Fruit fly (Drosophila melanogaster) whole organism, embryonic: ENCODE results near the gene CG9328.

Experiments
- Aef1 ChIP-seq: fragments of 200-800 bp; sonication (Bioruptor generic); IDR thresholded peaks from 3 replicates; pipeline ENCODE4 v1.3.6; 2022; ENCODE audit warnings: missing biosample characterization, missing genetic modification characterization
- Asciz ChIP-seq: fragments of 200-800 bp; sonication (Bioruptor generic); optimal IDR thresholded peaks from 2 replicates; lab custom pipeline; 2017; ENCODE audit warnings: missing biosample characterization, mild to moderate bottlenecking, missing genetic modification characterization, missing genetic modification reagents
- CG10209 ChIP-seq: fragments of 200-800 bp; sonication (Bioruptor generic); optimal IDR thresholded peaks from 3 replicates; lab custom pipeline; 2017; ENCODE audit warnings: missing biosample characterization, mild to moderate bottlenecking, missing genetic modification characterization, missing genetic modification reagents
- CG12236 ChIP-seq: fragments of 200-800 bp; sonication (Bioruptor generic); optimal IDR thresholded peaks from 2 replicates; lab custom pipeline; 2016; ENCODE audit warnings: missing biosample characterization, missing genetic modification characterization
- CG12391 ChIP-seq: fragments of 200-800 bp; sonication (Bioruptor generic); optimal IDR thresholded peaks from 3 replicates; lab custom pipeline; 2018; ENCODE audit warnings: missing biosample characterization, mild to moderate bottlenecking, missing genetic modification characterization, moderate library complexity
- CG14860 ChIP-seq: fragments of 200-800 bp; sonication (Bioruptor generic); IDR thresholded peaks from 3 replicates; pipeline ENCODE4 v1.3.6; 2022; ENCODE audit warnings: missing biosample characterization, missing genetic modification characterization; ENCODE audit not compliant: partially characterized antibody
- CG15601 ChIP-seq: fragments of 200-800 bp; sonication (Bioruptor generic); optimal IDR thresholded peaks from 3 replicates; lab custom pipeline; 2019; ENCODE audit warnings: missing biosample characterization, mild to moderate bottlenecking, missing genetic modification characterization, moderate library complexity
- CG1647 ChIP-seq: fragments of 200-800 bp; sonication (Bioruptor generic); optimal IDR thresholded peaks from 3 replicates; lab custom pipeline; 2016; ENCODE audit warnings: missing biosample characterization, missing genetic modification characterization
- CG16813 ChIP-seq: fragments of 200-800 bp; sonication (Bioruptor generic); IDR thresholded peaks from 3 replicates; pipeline ENCODE4 v1.3.6; 2022; ENCODE audit warnings: missing biosample characterization, missing genetic modification characterization; ENCODE audit not compliant: partially characterized antibody
- CG17328 ChIP-seq: fragments of 200-800 bp; sonication (Bioruptor generic); IDR thresholded peaks from 2 replicates; pipeline ENCODE4 v1.3.6; 2022; ENCODE audit warnings: missing biosample characterization, missing genetic modification characterization
- CG1792 ChIP-seq: fragments of 200-800 bp; sonication (Bioruptor generic); optimal IDR thresholded peaks from 2 replicates; lab custom pipeline; 2016; ENCODE audit warnings: missing biosample characterization, missing genetic modification characterization
- CG18764 ChIP-seq: fragments of 200-800 bp; sonication (Bioruptor generic); optimal IDR thresholded peaks from 3 replicates; lab custom pipeline; 2016; ENCODE audit warnings: missing biosample characterization, missing genetic modification characterization
- CG31441 ChIP-seq: fragments of 200-800 bp; sonication (Bioruptor generic); IDR thresholded peaks from 2 replicates; pipeline ENCODE4 v1.3.6; 2022; ENCODE audit warnings: missing biosample characterization, missing genetic modification characterization
- CG32532 ChIP-seq: fragments of 200-800 bp; sonication (Bioruptor generic); IDR thresholded peaks from 2 replicates; pipeline ENCODE4 v1.3.6; 2022; ENCODE audit warnings: missing biosample characterization, missing genetic modification characterization
- CG32772 ChIP-seq: fragments of 200-800 bp; sonication (Bioruptor generic); IDR thresholded peaks from 2 replicates; pipeline ENCODE4 v1.3.6; 2022; ENCODE audit warnings: missing biosample characterization, missing genetic modification characterization
- CG3838 ChIP-seq: fragments of 200-800 bp; sonication (Bioruptor generic); optimal IDR thresholded peaks from 3 replicates; lab custom pipeline; 2016; ENCODE audit warnings: missing biosample characterization, missing genetic modification characterization
- CG4854 ChIP-seq: fragments of 200-800 bp; sonication (Bioruptor generic); optimal IDR thresholded peaks from 2 replicates; lab custom pipeline; 2016; ENCODE audit warnings: missing biosample characterization, missing genetic modification characterization, inconsistent platforms
- CG6689 ChIP-seq: fragments of 200-800 bp; sonication (Bioruptor generic); IDR thresholded peaks from 2 replicates; pipeline ENCODE4 v1.3.6; 2022; ENCODE audit warnings: missing biosample characterization, missing genetic modification characterization
- CG8089 ChIP-seq: fragments of 200-800 bp; sonication (Bioruptor generic); optimal IDR thresholded peaks from 3 replicates; lab custom pipeline; 2016; ENCODE audit warnings: missing biosample characterization, missing genetic modification characterization
- CG8388 ChIP-seq: fragments of 200-800 bp; sonication (Bioruptor generic); optimal IDR thresholded peaks from 2 replicates; lab custom pipeline; 2019; ENCODE audit warnings: missing biosample characterization, mild to moderate bottlenecking, missing genetic modification characterization, moderate library complexity
- CG8924 ChIP-seq: fragments of 200-800 bp; optimal IDR thresholded peaks from 3 replicates; lab custom pipeline; 2019; ENCODE audit warnings: missing biosample characterization, mild to moderate bottlenecking, missing genetic modification characterization, moderate library complexity
- Camta ChIP-seq: fragments of 200-800 bp; sonication (Bioruptor generic); optimal IDR thresholded peaks from 2 replicates; lab custom pipeline; 2016; ENCODE audit warnings: missing biosample characterization, missing genetic modification characterization
- Dek ChIP-seq: fragments of 200-800 bp; sonication (Bioruptor generic); optimal IDR thresholded peaks from 3 replicates; lab custom pipeline; 2019; ENCODE audit warnings: missing biosample characterization, mild to moderate bottlenecking, missing genetic modification characterization, moderate library complexity
- Dfd ChIP-seq, 2 experiments: fragments of >200 bp; optimal IDR thresholded peaks; 2 replicates each; lab custom pipeline; 2017; ENCODE audit warnings: missing biosample characterization in 2 of 2, missing genetic modification characterization in 2 of 2
- Drgx ChIP-seq: fragments of 200-800 bp; sonication (Bioruptor generic); IDR thresholded peaks from 2 replicates; pipeline ENCODE4 v1.3.6; 2022; ENCODE audit warnings: missing biosample characterization, missing genetic modification characterization
- Fer3 ChIP-seq: fragments of 200-800 bp; sonication (Bioruptor generic); optimal IDR thresholded peaks from 2 replicates; lab custom pipeline; 2018; ENCODE audit warnings: missing biosample characterization, mild to moderate bottlenecking, missing genetic modification characterization, moderate library complexity
- Gug ChIP-seq: fragments of 200-800 bp; sonication (Bioruptor generic); IDR thresholded peaks from 4 replicates; pipeline ENCODE4 v1.3.6; 2022; ENCODE audit warnings: missing biosample characterization, missing genetic modification characterization
- Hey ChIP-seq: fragments of 200-800 bp; sonication (Bioruptor generic); optimal IDR thresholded peaks from 3 replicates; lab custom pipeline; 2018; ENCODE audit warnings: missing biosample characterization, mild to moderate bottlenecking, missing genetic modification characterization
- Hmx ChIP-seq: fragments of 200-800 bp; sonication (Bioruptor generic); optimal IDR thresholded peaks from 2 replicates; lab custom pipeline; 2016; ENCODE audit warnings: missing biosample characterization, missing genetic modification characterization
- Meics ChIP-seq: fragments of 200-800 bp; sonication (Bioruptor generic); optimal IDR thresholded peaks from 2 replicates; lab custom pipeline; 2017; ENCODE audit warnings: missing biosample characterization, mild to moderate bottlenecking, missing genetic modification characterization
- Mes4 ChIP-seq: fragments of 200-800 bp; sonication (Bioruptor generic); optimal IDR thresholded peaks from 2 replicates; lab custom pipeline; 2016; ENCODE audit warnings: missing biosample characterization, missing genetic modification characterization
- NC2α ChIP-seq: fragments of 200-800 bp; sonication (Bioruptor generic); optimal IDR thresholded peaks from 2 replicates; lab custom pipeline; 2016; ENCODE audit warnings: missing biosample characterization, missing genetic modification characterization
- NC2β ChIP-seq: fragments of 200-800 bp; sonication (Bioruptor generic); optimal IDR thresholded peaks from 2 replicates; lab custom pipeline; 2016; ENCODE audit warnings: missing biosample characterization, missing genetic modification characterization
- ac ChIP-seq: fragments of 200-800 bp; sonication (Bioruptor generic); optimal IDR thresholded peaks from 3 replicates; lab custom pipeline; 2017; ENCODE audit warnings: missing biosample characterization, mild to moderate bottlenecking, missing genetic modification characterization
- crc ChIP-seq: fragments of 200-800 bp; sonication (Bioruptor generic); optimal IDR thresholded peaks from 2 replicates; lab custom pipeline; 2016; ENCODE audit warnings: missing biosample characterization, missing genetic modification characterization
- dmrt99B ChIP-seq: fragments of 200-800 bp; sonication (Bioruptor generic); optimal IDR thresholded peaks from 2 replicates; lab custom pipeline; 2018; ENCODE audit warnings: missing biosample characterization, mild to moderate bottlenecking, missing genetic modification characterization, moderate library complexity
- dysf ChIP-seq: fragments of 200-800 bp; sonication (Bioruptor generic); IDR thresholded peaks from 3 replicates; pipeline ENCODE4 v1.3.6; 2022; ENCODE audit warnings: missing biosample characterization, missing genetic modification characterization
- gem ChIP-seq: fragments of 200-800 bp; sonication (Bioruptor generic); optimal IDR thresholded peaks from 2 replicates; lab custom pipeline; 2019; ENCODE audit warnings: missing biosample characterization, mild to moderate bottlenecking, missing genetic modification characterization, moderate library complexity
- gfzf ChIP-seq: fragments of 200-800 bp; sonication (Bioruptor generic); optimal IDR thresholded peaks from 2 replicates; lab custom pipeline; 2016; ENCODE audit warnings: missing biosample characterization, mild to moderate bottlenecking, missing genetic modification characterization, moderate library complexity
- grau ChIP-seq: fragments of 200-800 bp; optimal IDR thresholded peaks from 3 replicates; lab custom pipeline; 2019; ENCODE audit warnings: missing biosample characterization, mild to moderate bottlenecking, missing genetic modification characterization, moderate library complexity
- hb ChIP-seq: fragments of 200-800 bp; sonication (Bioruptor generic); IDR thresholded peaks from 3 replicates; pipeline ENCODE4 v1.3.6; 2022; ENCODE audit warnings: missing biosample characterization, missing genetic modification characterization; ENCODE audit not compliant: partially characterized antibody
- insv ChIP-seq, 2 experiments: fragments of 200-800 bp; sonication (Bioruptor generic); optimal IDR thresholded peaks; 3 replicates each; lab custom pipeline; 2016 to 2018; ENCODE audit warnings: missing biosample characterization in 2 of 2, missing genetic modification characterization in 2 of 2
- org-1 ChIP-seq: fragments of 200-800 bp; sonication (Bioruptor generic); optimal IDR thresholded peaks from 2 replicates; lab custom pipeline; 2017; ENCODE audit warnings: missing biosample characterization, missing genetic modification characterization
- pho ChIP-seq: fragments of 200-800 bp; sonication (Bioruptor generic); optimal IDR thresholded peaks from 2 replicates; lab custom pipeline; 2016; ENCODE audit warnings: missing biosample characterization, missing genetic modification characterization
- run ChIP-seq: fragments of 200-800 bp; sonication (Bioruptor generic); optimal IDR thresholded peaks from 3 replicates; lab custom pipeline; 2018; ENCODE audit warnings: missing biosample characterization, mild to moderate bottlenecking, missing genetic modification characterization
- so ChIP-seq: fragments of 200-800 bp; sonication (Bioruptor generic); IDR thresholded peaks from 3 replicates; pipeline ENCODE4 v1.3.6; 2022; ENCODE audit warnings: missing biosample characterization, missing genetic modification characterization
- ssp ChIP-seq: fragments of 200-800 bp; sonication (Bioruptor generic); IDR thresholded peaks from 2 replicates; pipeline ENCODE4 v1.3.6; 2022; ENCODE audit warnings: missing biosample characterization, missing genetic modification characterization
- z ChIP-seq: fragments of 200-800 bp; sonication (Bioruptor generic); IDR thresholded peaks from 3 replicates; pipeline ENCODE4 v1.3.6; 2022; ENCODE audit warnings: missing biosample characterization, missing genetic modification characterization
- zfh1 ChIP-seq: fragments of 200-800 bp; sonication (Bioruptor generic); IDR thresholded peaks from 3 replicates; pipeline ENCODE4 v1.3.6; 2022; ENCODE audit warnings: missing biosample characterization, missing genetic modification characterization

CG9328 gene

DNA sequence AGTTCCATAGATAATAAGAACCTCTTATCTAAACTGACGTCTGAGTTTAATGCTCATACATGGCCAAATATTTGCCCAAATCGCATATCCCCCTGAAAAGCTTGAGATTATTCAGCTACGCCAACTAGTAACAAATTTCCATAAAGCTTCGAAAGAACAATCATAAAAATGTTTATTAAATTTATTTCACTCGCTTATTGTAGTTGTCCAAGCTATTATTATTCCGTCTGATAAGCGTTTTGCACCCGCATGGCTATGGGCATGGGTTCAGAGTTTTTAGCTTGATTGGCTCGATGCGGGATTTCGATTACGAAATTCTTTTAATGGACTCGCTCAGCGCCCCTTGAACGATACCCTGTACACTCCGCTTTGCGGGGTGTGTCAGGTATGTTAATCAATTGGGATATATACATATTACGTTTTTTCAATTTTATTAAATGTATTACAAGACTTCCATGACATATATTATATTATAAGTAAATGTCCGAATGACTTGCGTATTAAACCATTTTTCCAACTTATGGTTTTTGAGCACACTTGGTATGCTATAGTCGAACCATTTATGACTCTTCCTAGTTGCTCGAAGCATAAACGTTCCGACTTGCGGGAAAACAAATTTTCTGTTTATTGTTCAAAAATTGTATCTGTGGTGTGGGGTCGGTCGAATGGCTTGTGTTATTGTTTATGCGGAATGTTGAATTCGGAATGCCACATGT is 8.3 kb downstream of the CG9328 start (continued):
- TF ChIP-seq Aef1 (GFP tag; lab: Robert Waterston, UW) (peak; percentile 93), CG1792 (GFP tag; lab: Kevin White, UChicago) (no peak), NC2α (GFP tag; lab: Kevin White, UChicago) (peak; percentile 15), CG18764 (GFP tag; lab: Kevin White, UChicago) (peak; percentile 88), NC2β (GFP tag; lab: Kevin White, UChicago) (peak; percentile 78), CG15601 (peak; percentile 89), gem (tag; lab: Kevin White, UChicago) (peak; percentile 98), CG8388 (GFP tag; lab: Kevin White, UChicago) (peak; percentile 95), dysf (GFP tag; lab: Robert Waterston, UW) (peak; percentile 97), CG8089 (GFP tag; lab: Kevin White, UChicago) (peak; percentile 61), zfh1 (GFP tag; lab: Robert Waterston, UW) (peak; percentile 95), insv (GFP tag; optimal IDR thresholded peaks at IDR 0.05; lab: Kevin White, UChicago) (peak in 1 of 2 experiments; percentile 54), gfzf (GFP tag; lab: Kevin White, UChicago) (no peak), run (tag; lab: Kevin White, UChicago) (peak; percentile 96), ac (GFP tag; lab: Kevin White, UChicago) (peak; percentile 62), dmrt99B (tag; lab: Kevin White, UChicago) (peak; percentile 97), Dfd (GFP tag; optimal IDR thresholded peaks at IDR 0.05; lab: Kevin White, UChicago) (no peak), Asciz (GFP tag; lab: Kevin White, UChicago) (peak; percentile 94), Gug (GFP tag; lab: Robert Waterston, UW) (peak; percentile 92), CG16813 (GFP tag; lab: Robert Waterston, UW) (peak; percentile 84), org-1 (GFP tag; lab: Kevin White, UChicago) (peak; percentile 96), hb (peak; percentile 70; the same call in 2 of the 3 replicates), CG17328 (GFP tag; lab: Robert Waterston, UW) (peak; percentile 95), crc (GFP tag; lab: Kevin White, UChicago) (peak; percentile 55), Mes4 (GFP tag; lab: Kevin White, UChicago) (peak; percentile 70), CG31441 (GFP tag; lab: Robert Waterston, UW) (peak; percentile 97), CG6689 (peak; percentile 96), CG1647 (GFP tag; lab: Kevin White, UChicago) (peak; percentile 81), CG14860 (GFP tag; lab: Robert Waterston, UW) (peak; percentile 87), CG32772 (GFP tag; lab: Robert Waterston, UW) (peak; percentile 94), CG12391 (tag; lab: Kevin White, UChicago) (peak; percentile 97), CG4854 (peak; percentile 89), Hmx (GFP tag; lab: Kevin White, UChicago) (no peak), Drgx (GFP tag; lab: Robert Waterston, UW) (peak; percentile 82), ssp (peak; percentile 87), Fer3 (tag; lab: Kevin White, UChicago) (peak; percentile 97), CG12236 (peak; percentile 47), Hey (tag; lab: Kevin White, UChicago) (peak; percentile 63), z (GFP tag; lab: Robert Waterston, UW) (peak; percentile 61; the same call in 1 of the 3 replicates), so (GFP tag; lab: Robert Waterston, UW) (peak; percentile 97), grau (peak; percentile 96), Meics (GFP tag; lab: Kevin White, UChicago) (peak; percentile 96), pho (GFP tag; lab: Kevin White, UChicago) (peak; percentile 86), CG3838 (GFP tag; lab: Kevin White, UChicago) (peak; percentile 77), Dek (peak; percentile 95), CG32532 (GFP tag; lab: Robert Waterston, UW) (peak; percentile 96), Camta (peak; percentile 74), CG10209 (GFP tag; lab: Kevin White, UChicago) (peak; percentile 96), CG8924 (peak; percentile 98)
